Fruit fly (Drosophila melanogaster) ovary, adult (tissue): Measurements from ENCODE around the gene btn.
A peak's percentile ranks its signal among the peaks of the same experiment; 100 is the strongest.

Experiments used
- CG17801 ChIP-seq: fragments of 200-800 bp; optimal IDR thresholded peaks from 2 replicates; lab custom pipeline; 2019; ENCODE audit warnings: missing biosample characterization, mild to moderate bottlenecking, missing genetic modification characterization, moderate library complexity; ENCODE audit not compliant: partially characterized antibody

btn gene

DNA sequence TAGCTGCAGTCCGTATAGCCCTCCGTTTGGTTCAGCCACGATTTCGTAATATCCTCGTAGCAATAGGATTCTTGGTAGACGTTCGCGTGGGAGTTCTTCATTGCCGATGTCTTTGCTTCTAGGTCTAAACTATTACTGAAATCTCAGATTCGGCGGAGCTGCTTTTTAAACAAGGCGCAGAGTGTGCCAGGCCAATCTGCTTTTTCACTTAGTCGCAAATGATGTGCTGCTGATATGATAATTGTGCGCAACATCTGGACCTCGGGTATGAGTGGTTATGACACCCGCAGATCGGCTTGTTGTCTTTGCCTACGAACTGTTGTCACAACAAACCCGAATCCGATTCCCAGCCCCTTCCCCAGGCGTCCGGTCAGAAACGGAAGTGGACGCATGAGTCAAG lies at the start of gene btn:
Gene btn (minus strand): TSS at position 101 of the 400 bp plus-strand sequence.
- TF ChIP-seq CG17801 (GFP tag; lab: Kevin White, UChicago), result no peak

DNA sequence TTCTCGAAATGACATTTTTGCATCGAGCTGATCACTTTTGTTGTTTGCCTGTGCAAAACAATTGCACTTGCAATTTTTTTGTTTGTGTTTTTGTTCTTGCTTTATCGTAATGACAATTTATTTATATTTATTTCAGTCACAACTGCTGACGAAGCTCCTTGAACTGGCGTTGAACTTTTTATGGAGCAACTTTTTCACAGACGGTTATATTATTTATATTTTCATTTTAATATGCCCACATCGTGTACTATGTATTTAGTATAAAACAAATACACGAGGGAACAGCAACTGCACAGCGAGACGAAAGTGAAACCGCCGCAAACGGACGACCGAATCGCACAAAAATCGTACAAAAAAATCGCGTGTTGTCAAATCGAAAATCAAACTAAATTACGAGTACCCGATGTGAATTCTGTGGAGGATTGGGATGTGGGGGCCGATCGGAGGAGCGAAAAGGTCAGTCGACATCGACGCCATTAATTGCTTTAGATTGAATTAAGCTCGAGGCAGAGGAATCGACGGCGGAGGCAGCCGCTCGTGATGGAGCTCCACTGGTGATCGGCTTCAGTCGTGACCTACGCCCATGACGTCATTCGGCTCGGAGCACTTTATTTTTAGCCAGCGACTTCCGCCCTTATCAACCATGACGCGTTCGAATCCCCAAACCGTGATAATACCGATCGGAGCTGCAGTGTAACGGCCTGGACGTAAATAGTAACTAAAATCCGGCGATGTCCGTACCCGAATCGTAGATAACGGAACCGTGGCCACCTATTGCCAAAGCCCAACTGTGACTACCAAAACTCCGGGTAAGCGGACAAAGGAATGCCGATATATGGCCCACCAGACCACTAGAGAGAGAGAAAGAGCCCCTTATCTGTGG lies 49.5 kb upstream of the btn start:
- TF ChIP-seq CG17801 (GFP tag; lab: Kevin White, UChicago), result peak; percentile 75

DNA sequence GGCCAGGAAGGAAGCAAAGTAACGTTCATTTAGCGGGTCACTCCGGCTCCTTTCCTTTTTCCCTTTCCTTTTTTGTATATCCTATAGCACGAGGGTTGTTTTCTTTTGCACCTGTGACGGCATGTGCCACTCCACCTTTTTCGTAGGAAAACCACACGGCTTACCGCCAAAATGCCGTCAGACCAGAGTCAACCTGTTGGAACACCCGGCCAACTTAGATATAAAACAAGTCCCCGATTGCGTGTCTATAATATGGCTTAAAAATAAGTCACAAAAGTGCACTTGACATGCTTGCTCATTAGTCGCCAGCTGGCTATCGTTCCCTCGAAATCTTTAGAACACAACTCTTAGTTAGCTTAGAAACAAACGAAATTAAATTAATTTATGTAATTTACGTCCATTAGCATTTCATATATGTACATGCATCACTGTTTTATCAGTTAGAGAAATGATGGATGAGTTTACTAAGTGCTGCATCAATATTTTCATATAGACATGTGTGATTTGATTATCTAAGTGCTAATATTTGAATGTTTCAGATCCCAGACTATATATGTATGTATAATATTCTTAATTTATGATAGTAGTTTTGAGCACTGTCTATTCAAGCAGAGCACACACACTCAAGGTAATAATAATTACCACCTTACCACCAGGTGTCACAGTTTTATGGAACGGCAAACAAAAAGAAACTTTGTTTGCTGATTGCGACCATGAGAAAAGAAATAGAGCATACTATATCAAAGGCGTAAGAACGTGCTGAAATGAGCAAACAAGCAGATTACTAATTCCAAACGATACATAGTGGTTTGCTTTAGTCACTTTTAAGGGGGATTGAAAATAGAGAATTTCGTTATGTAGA lies 48.4 kb upstream of the btn start:
- no peak for TF ChIP-seq CG17801 (GFP tag; lab: Kevin White, UChicago)

DNA sequence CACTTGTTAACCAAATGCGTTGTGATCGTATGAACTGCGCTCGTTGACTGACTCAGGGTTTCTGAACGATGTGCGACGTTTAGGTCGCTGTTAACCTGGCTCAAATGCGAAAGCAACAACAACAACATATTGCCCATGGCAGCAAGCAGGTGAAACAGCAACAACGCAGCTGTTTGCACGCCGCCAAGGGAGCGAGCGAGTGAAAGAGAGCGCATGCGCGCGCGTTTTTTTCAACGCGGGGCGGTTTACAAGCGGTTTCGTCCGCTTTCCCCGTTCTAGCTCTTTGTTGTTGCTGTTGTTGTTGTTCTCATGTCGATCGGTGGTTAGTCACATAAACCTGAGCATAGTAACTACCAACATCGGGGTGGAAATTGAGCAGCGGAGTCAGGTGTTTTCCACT lies 46.6 kb upstream of the btn start:
- TF ChIP-seq CG17801 (GFP tag; lab: Kevin White, UChicago), result no peak

DNA sequence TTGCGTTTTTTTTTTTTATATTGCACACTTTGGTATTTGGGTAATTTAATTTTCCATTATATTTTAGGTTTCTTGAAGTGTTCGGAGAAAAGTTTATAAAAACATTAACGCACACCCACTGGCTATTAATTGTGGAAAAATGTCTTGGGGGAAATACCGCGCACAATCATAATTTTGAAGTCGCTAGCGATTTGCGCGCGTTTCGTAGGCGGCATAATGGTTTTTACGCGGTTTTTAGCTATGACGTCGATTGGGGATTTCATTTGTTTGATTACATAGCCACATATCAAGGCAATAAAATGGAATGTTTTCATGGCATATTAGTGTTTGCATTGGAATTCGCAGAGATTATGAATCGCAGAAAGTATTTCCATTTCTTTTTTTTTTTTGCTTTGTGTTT lies 45.8 kb upstream of the btn start:
- TF ChIP-seq CG17801 (GFP tag; lab: Kevin White, UChicago), result no peak

DNA sequence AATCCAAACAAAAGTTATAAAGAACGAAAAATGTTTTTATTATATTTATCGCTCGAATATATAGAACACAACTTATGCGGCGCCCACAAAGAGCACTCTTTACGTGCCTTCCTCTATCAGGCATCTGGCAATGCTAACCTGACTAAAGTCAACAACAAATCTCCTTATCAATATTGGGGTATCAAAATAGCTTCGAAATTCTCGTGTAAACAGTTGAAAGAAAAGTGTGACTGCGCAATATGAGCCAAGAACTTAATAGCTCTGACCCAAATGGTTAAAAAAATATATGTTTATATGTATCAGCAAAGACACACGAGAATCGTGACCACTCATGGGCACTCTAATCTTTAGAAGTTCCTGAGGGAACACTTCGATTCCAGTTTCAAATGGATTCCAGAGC lies 44.7 kb upstream of the btn start:
- no peak for TF ChIP-seq CG17801 (GFP tag; lab: Kevin White, UChicago)

DNA sequence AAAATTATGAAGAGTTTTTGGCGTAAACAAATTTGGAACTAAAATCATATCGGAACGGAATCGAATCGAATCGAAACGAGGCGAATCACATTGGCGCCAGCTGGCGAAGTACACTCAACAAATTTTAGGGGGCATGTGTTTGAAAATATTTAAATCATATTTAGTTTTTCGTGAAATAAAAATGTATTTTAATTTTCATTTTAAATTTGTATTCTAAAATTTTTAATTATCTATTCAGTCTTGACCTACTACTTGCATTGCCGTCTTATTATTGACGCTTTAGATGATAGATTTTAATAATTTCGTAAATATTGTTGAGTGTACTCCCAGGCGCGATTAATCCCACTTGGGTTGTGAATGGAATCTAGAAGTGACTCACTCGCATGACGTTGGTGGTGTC lies 42.7 kb upstream of the btn start:
- no peak for TF ChIP-seq CG17801 (GFP tag; lab: Kevin White, UChicago)

DNA sequence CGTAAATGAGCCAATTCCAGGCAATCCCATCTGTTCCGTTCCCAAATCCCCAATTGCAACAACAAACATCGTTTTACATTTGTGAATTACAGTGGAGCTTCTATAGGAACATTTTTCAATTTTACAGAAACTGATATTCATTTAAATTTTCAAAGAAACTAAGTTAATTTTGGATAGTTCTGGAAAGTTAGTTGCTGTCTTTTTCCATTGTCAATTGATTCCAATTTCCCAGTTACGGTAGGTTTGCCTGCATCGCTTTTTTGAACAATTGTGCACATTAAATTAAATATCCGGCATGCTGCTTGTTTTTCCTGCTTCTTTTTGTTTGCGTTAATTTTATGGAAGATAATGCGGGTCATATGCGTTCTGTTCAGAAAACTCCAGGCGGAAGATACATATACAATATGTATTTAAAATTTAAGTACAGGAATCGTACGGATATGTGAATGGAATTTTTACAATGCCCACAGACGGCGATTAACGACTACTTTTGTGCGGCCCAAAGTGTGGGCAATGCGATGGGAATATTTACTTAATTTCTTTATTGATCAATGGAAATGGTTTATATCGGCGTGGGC lies 41.6 kb upstream of the btn start:
- TF ChIP-seq CG17801 (GFP tag; lab: Kevin White, UChicago), result no peak

DNA sequence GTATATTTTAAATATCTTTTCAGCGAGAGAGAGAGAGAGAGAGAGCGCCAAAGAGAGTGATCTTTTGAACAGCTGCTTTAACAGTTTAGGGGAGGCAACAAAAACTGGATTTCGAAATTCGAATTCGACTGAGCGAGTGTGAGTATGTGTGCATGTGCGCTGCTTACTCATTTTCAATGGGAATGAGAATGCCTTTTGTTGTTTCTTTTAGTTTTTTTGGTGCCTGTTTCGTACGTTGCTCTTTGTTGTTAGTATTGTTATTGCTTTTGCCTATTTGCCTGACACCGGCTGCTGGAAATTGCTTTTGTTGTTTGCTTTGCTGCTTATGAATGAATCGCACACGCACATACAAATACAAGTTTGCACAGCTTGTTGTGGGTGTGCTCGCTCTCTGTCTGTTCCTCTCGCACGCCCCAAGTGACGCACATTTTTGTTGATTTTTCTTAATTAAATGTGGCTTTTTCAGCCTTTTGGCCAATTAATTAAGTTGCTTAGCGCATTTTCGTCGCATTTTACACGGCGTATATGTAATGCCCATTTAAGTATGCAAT lies 40.5 kb upstream of the btn start:
- peak; percentile 65 for TF ChIP-seq CG17801 (GFP tag; lab: Kevin White, UChicago)

DNA sequence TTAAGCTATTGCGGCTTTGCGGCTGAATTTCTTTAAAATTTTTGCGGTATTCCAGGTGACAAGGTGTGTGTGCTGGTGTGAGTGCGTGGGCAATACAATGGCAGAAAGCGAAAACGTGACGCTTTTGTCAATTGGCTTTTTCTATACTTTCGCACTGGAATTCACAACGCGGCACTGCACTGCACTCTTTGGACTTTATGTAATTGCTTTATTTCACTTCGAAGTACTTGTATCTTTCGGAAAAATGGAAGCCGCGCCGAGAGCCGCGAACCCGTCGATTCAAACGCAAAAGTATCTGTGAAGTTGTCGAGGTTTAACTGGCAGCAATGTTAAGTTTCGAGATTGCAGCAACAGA lies 39.9 kb upstream of the btn start:
- TF ChIP-seq CG17801 (GFP tag; lab: Kevin White, UChicago), result no peak

DNA sequence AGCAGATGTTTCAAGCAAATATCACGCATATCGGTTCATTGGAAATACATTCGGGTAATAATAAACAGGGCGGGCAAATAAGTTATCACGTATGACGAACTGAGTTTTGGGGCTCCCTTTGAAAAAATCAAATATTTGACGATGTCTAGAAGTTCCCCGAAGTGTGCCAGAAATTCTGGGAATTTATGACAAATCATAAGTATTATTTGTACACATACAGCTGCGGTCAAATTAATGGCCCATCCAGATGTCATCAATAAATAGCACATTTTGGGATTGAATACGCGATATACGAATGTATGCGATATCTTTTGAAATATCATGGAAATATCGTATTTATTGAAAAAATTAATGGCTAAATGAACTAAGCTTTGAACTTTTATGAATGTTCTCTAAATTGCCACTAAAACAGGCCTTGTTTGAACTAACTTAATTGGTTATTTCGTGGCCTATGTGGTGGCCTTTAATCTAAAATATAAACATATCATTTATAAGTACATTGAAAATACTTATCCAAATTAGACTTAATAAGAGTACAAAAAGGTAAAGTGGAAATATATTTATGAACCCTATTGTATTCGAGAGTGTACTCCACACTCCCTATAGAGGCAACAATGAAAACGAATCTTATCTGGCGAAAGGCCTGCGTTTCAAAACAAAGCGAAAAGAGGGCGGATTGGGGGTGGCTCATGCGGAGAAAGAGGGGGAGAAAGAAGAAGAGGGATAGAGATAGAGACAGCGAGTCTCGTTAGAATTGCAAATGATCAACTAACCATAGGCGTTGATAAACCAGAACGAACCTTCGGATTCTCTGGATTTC lies 39.3 kb upstream of the btn start:
- TF ChIP-seq CG17801 (GFP tag; lab: Kevin White, UChicago), result peak; percentile 24

DNA sequence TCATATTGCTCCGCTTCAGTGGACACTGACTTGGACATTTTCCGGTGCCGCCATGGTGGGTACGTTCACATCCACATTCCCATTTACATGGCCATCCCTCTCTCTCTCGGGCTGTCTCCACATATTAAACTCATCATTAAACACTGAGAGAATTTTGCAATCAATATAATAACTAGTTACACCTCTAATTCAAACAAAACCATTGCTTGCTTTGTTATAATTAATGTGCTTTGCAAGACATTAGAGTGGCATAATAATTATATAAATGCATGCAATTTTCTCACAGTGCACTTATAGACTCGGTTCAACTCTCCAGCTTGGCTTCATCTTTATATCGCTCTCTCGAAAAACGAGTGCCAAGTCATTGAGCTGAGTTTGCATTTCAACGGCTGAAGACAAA lies 38.3 kb upstream of the btn start:
- TF ChIP-seq CG17801 (GFP tag; lab: Kevin White, UChicago), result peak; percentile 83

DNA sequence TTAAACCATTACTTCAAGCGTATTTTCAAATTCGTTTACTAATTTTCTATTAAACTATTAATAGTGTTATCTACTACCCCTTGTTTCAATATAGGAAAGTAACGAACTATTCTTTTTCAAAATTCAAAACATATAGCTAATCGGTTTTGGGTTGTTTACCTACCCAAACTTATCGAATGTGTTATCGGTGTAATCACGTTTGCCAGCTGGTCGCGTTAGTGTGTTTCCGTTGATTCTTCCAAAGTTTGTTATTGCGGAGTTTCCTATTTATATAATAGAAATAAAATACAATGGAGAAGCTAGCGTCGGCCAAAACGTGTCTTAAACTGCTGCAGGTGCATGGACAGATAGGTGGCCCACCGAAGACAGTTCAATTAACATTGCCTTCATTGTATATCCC lies 31.9 kb upstream of the btn start, which contains the start of gene mRpL45:
Gene mRpL45 (plus strand): TSS at position 213 of the 400 bp plus-strand sequence.
- TF ChIP-seq CG17801 (GFP tag; lab: Kevin White, UChicago), result peak; percentile 8

DNA sequence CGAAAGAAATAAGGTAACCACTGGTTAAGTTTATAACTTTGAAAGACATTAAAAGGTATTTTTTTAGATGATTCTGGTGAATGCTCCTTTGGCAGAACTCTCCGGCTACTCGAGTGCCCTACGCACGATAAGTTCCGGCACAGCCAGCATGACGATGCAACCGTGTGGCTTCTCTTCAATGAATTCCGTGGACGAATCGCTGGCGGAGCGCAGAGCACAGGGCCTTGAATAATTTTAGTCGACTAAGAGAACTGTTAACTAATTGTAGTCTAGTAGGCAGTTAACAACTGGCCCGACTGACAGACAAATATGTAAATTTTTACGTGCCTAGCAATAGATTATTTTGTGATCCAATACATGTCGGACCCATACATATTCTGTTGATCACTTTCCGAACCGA lies 29.8 kb upstream of the btn start, which contains the start of gene CG31161:
Gene CG31161 (plus strand): TSS at position 301 of the 400 bp plus-strand sequence.
- no peak for TF ChIP-seq CG17801 (GFP tag; lab: Kevin White, UChicago)
